Fruit fly (Drosophila melanogaster) whole organism, embryonic: Measurements from ENCODE around the gene Sec5.

Source experiments
- Atf3 ChIP-seq: fragments of 200-800 bp; sonication (Bioruptor generic); optimal IDR thresholded peaks from 3 replicates; lab custom pipeline; 2016; ENCODE audit warnings: missing biosample characterization, missing genetic modification characterization
- BEAF-32 ChIP-seq: fragments of 200-800 bp; sonication (Bioruptor generic); optimal IDR thresholded peaks from 3 replicates; lab custom pipeline; 2017; ENCODE audit warnings: missing biosample characterization, missing genetic modification characterization, mild to moderate bottlenecking, moderate library complexity, missing genetic modification reagents
- C15 ChIP-seq: fragments of 200-800 bp; sonication (Bioruptor generic); IDR thresholded peaks from 3 replicates; pipeline ENCODE4 v1.3.6; 2022; ENCODE audit warnings: missing biosample characterization, missing genetic modification characterization
- CG10321 ChIP-seq: fragments of 200-800 bp; sonication (Bioruptor generic); IDR thresholded peaks from 2 replicates; pipeline ENCODE4 v1.3.6; 2022; ENCODE audit warnings: missing biosample characterization, missing genetic modification characterization
- CG10979 ChIP-seq: fragments of 200-800 bp; sonication (Bioruptor generic); optimal IDR thresholded peaks from 2 replicates; lab custom pipeline; 2018; ENCODE audit warnings: missing biosample characterization, mild to moderate bottlenecking, missing genetic modification characterization, moderate library complexity
- CG12071 ChIP-seq: fragments of 200-800 bp; sonication (Bioruptor generic); optimal IDR thresholded peaks from 3 replicates; lab custom pipeline; 2018; ENCODE audit warnings: missing biosample characterization, mild to moderate bottlenecking, missing genetic modification characterization
- CG12299 ChIP-seq: fragments of 200-800 bp; sonication (Bioruptor generic); optimal IDR thresholded peaks from 2 replicates; lab custom pipeline; 2018; ENCODE audit warnings: missing biosample characterization, mild to moderate bottlenecking, missing genetic modification characterization
- CG15601 ChIP-seq: fragments of 200-800 bp; sonication (Bioruptor generic); optimal IDR thresholded peaks from 3 replicates; lab custom pipeline; 2019; ENCODE audit warnings: missing biosample characterization, mild to moderate bottlenecking, missing genetic modification characterization, moderate library complexity
- CG15696 ChIP-seq: fragments of 200-800 bp; sonication (Bioruptor generic); optimal IDR thresholded peaks from 2 replicates; lab custom pipeline; 2019; ENCODE audit warnings: missing biosample characterization, mild to moderate bottlenecking, missing genetic modification characterization, moderate library complexity
- CG17328 ChIP-seq: fragments of 200-800 bp; sonication (Bioruptor generic); IDR thresholded peaks from 2 replicates; pipeline ENCODE4 v1.3.6; 2022; ENCODE audit warnings: missing biosample characterization, missing genetic modification characterization
- CG17829 ChIP-seq: fragments of 200-800 bp; optimal IDR thresholded peaks from 2 replicates; lab custom pipeline; 2019; ENCODE audit warnings: missing biosample characterization, mild to moderate bottlenecking, missing genetic modification characterization, moderate library complexity
- CG18262 ChIP-seq: fragments of 200-800 bp; optimal IDR thresholded peaks from 3 replicates; lab custom pipeline; 2019; ENCODE audit warnings: missing biosample characterization, mild to moderate bottlenecking, missing genetic modification characterization, moderate library complexity
- CG2129 ChIP-seq: fragments of 200-800 bp; sonication (Bioruptor generic); IDR thresholded peaks from 2 replicates; pipeline ENCODE4 v1.3.6; 2022; ENCODE audit warnings: missing biosample characterization, missing genetic modification characterization; ENCODE audit not compliant: partially characterized antibody
- CG30403 ChIP-seq: fragments of 200-800 bp; sonication (Bioruptor generic); optimal IDR thresholded peaks from 3 replicates; lab custom pipeline; 2016; ENCODE audit warnings: missing biosample characterization, missing genetic modification characterization
- CG31441 ChIP-seq: fragments of 200-800 bp; sonication (Bioruptor generic); IDR thresholded peaks from 2 replicates; pipeline ENCODE4 v1.3.6; 2022; ENCODE audit warnings: missing biosample characterization, missing genetic modification characterization
- CG32767 ChIP-seq: fragments of 200-800 bp; sonication (Bioruptor generic); IDR thresholded peaks from 2 replicates; pipeline ENCODE4 v1.3.6; 2022; ENCODE audit warnings: missing biosample characterization, missing genetic modification characterization
- CG6689 ChIP-seq: fragments of 200-800 bp; sonication (Bioruptor generic); IDR thresholded peaks from 2 replicates; pipeline ENCODE4 v1.3.6; 2022; ENCODE audit warnings: missing biosample characterization, missing genetic modification characterization
- CG7839 ChIP-seq: fragments of 200-800 bp; sonication (Bioruptor generic); optimal IDR thresholded peaks from 3 replicates; lab custom pipeline; 2018; ENCODE audit warnings: missing biosample characterization, mild to moderate bottlenecking, missing genetic modification characterization, moderate library complexity
- CG9932 ChIP-seq: fragments of 200-800 bp; sonication (Bioruptor generic); IDR thresholded peaks from 2 replicates; pipeline ENCODE4 v1.3.6; 2022; ENCODE audit warnings: missing biosample characterization, missing genetic modification characterization
- D ChIP-seq, 2 experiments: fragments of 200-800 bp in 1 of 2; fragments of >200 bp in 1 of 2; sonication (Bioruptor generic) in 1 of 2; optimal IDR thresholded peaks; 2 replicates in 1 of 2; 3 replicates in 1 of 2; lab custom pipeline; 2017; ENCODE audit warnings: mild to moderate bottlenecking in 1 of 2, missing biosample characterization in 1 of 2, missing genetic modification characterization in 1 of 2, missing genetic modification reagents in 1 of 2
- D19A ChIP-seq: fragments of 200-800 bp; optimal IDR thresholded peaks from 3 replicates; lab custom pipeline; 2019; ENCODE audit warnings: missing biosample characterization, mild to moderate bottlenecking, missing genetic modification characterization, moderate library complexity
- Doc3 ChIP-seq: fragments of 200-800 bp; sonication (Bioruptor generic); IDR thresholded peaks from 3 replicates; pipeline ENCODE4 v1.3.6; 2022; ENCODE audit warnings: missing biosample characterization, missing genetic modification characterization; ENCODE audit not compliant: partially characterized antibody
- Gsc ChIP-seq: fragments of 200-800 bp; sonication (Bioruptor generic); IDR thresholded peaks from 2 replicates; pipeline ENCODE4 v1.3.6; 2022; ENCODE audit warnings: missing biosample characterization, missing genetic modification characterization
- H2.0 ChIP-seq: fragments of 200-800 bp; sonication (Bioruptor generic); IDR thresholded peaks from 2 replicates; pipeline ENCODE4 v1.3.6; 2022; ENCODE audit warnings: missing biosample characterization, missing genetic modification characterization
- Hr51 ChIP-seq, 2 experiments: fragments of 200-800 bp; sonication (Bioruptor generic); optimal IDR thresholded peaks; 2 replicates in 1 of 2; 3 replicates in 1 of 2; lab custom pipeline; 2016 to 2018; ENCODE audit warnings: missing biosample characterization in 2 of 2, missing genetic modification characterization in 2 of 2, mild to moderate bottlenecking in 1 of 2, moderate library complexity in 1 of 2
- Hsf ChIP-seq: fragments of 200-800 bp; sonication (Bioruptor generic); optimal IDR thresholded peaks from 3 replicates; lab custom pipeline; 2016; ENCODE audit warnings: missing biosample characterization, missing genetic modification characterization
- Mes4 ChIP-seq: fragments of 200-800 bp; sonication (Bioruptor generic); optimal IDR thresholded peaks from 2 replicates; lab custom pipeline; 2016; ENCODE audit warnings: missing biosample characterization, missing genetic modification characterization
- NC2β ChIP-seq: fragments of 200-800 bp; sonication (Bioruptor generic); optimal IDR thresholded peaks from 2 replicates; lab custom pipeline; 2016; ENCODE audit warnings: missing biosample characterization, missing genetic modification characterization
- Nf-YB ChIP-seq: fragments of 200-800 bp; sonication (Bioruptor generic); optimal IDR thresholded peaks from 3 replicates; lab custom pipeline; 2019; ENCODE audit warnings: missing biosample characterization, mild to moderate bottlenecking, missing genetic modification characterization, moderate library complexity
- Opbp ChIP-seq: fragments of 200-800 bp; sonication (Bioruptor generic); IDR thresholded peaks from 3 replicates; pipeline ENCODE4 v1.3.6; 2022; ENCODE audit warnings: missing biosample characterization, missing genetic modification characterization; ENCODE audit not compliant: partially characterized antibody
- Rx ChIP-seq: fragments of 200-800 bp; sonication (Bioruptor generic); IDR thresholded peaks from 2 replicates; pipeline ENCODE4 v1.3.6; 2022; ENCODE audit warnings: missing biosample characterization, missing genetic modification characterization
- Sox100B ChIP-seq: fragments of 200-800 bp; sonication (Bioruptor generic); optimal IDR thresholded peaks from 3 replicates; lab custom pipeline; 2018; ENCODE audit warnings: missing biosample characterization, mild to moderate bottlenecking, missing genetic modification characterization
- Spps ChIP-seq: fragments of 200-800 bp; sonication (Bioruptor generic); optimal IDR thresholded peaks from 2 replicates; lab custom pipeline; 2018; ENCODE audit warnings: missing biosample characterization, mild to moderate bottlenecking, missing genetic modification characterization
- bsh ChIP-seq, 2 experiments: fragments of 200-800 bp; sonication (Bioruptor generic); optimal IDR thresholded peaks; 2 replicates each; lab custom pipeline; 2017 to 2018; ENCODE audit warnings: mild to moderate bottlenecking in 2 of 2, missing biosample characterization in 2 of 2, missing genetic modification characterization in 2 of 2, moderate library complexity in 1 of 2
- cad ChIP-seq: fragments of >200 bp; optimal IDR thresholded peaks from 2 replicates; lab custom pipeline; 2017; ENCODE audit warnings: missing biosample characterization, missing genetic modification characterization
- dati ChIP-seq: fragments of 200-800 bp; sonication (Bioruptor generic); IDR thresholded peaks from 2 replicates; pipeline ENCODE4 v1.3.6; 2022; ENCODE audit warnings: missing biosample characterization, missing genetic modification characterization
- dmrt99B ChIP-seq: fragments of 200-800 bp; sonication (Bioruptor generic); optimal IDR thresholded peaks from 2 replicates; lab custom pipeline; 2018; ENCODE audit warnings: missing biosample characterization, mild to moderate bottlenecking, missing genetic modification characterization, moderate library complexity
- fd64A ChIP-seq: fragments of 200-800 bp; sonication (Bioruptor generic); optimal IDR thresholded peaks from 3 replicates; lab custom pipeline; 2018; ENCODE audit warnings: missing biosample characterization, mild to moderate bottlenecking, missing genetic modification characterization
- grau ChIP-seq: fragments of 200-800 bp; optimal IDR thresholded peaks from 3 replicates; lab custom pipeline; 2019; ENCODE audit warnings: missing biosample characterization, mild to moderate bottlenecking, missing genetic modification characterization, moderate library complexity
- gsb-n ChIP-seq: fragments of 200-800 bp; sonication (Bioruptor generic); optimal IDR thresholded peaks from 3 replicates; lab custom pipeline; 2018; ENCODE audit warnings: missing biosample characterization, mild to moderate bottlenecking, missing genetic modification characterization
- hbn ChIP-seq: fragments of 200-800 bp; sonication (Bioruptor generic); IDR thresholded peaks from 2 replicates; pipeline ENCODE4 v1.3.6; 2022; ENCODE audit warnings: missing biosample characterization, missing genetic modification characterization; ENCODE audit not compliant: partially characterized antibody
- lola ChIP-seq, 3 experiments: fragments of >200 bp in 2 of 3; fragments of 200-800 bp in 1 of 3; sonication (Bioruptor generic) in 1 of 3; optimal IDR thresholded peaks; 2 replicates each; lab custom pipeline; 2017 to 2019; ENCODE audit warnings: missing biosample characterization in 3 of 3, missing genetic modification characterization in 3 of 3, mild to moderate bottlenecking in 1 of 3, moderate library complexity in 1 of 3
- mld ChIP-seq: fragments of 200-800 bp; sonication (Bioruptor generic); IDR thresholded peaks from 3 replicates; pipeline ENCODE4 v1.3.6; 2022; ENCODE audit warnings: missing biosample characterization, missing genetic modification characterization; ENCODE audit not compliant: partially characterized antibody
- p53 ChIP-seq: fragments of 200-800 bp; sonication (Bioruptor generic); optimal IDR thresholded peaks from 2 replicates; lab custom pipeline; 2016; ENCODE audit warnings: missing biosample characterization, missing genetic modification characterization
- sc ChIP-seq, 3 experiments: fragments of >200 bp in 2 of 3; fragments of 200-800 bp in 1 of 3; sonication (Bioruptor generic) in 1 of 3; optimal IDR thresholded peaks; 2 replicates in 2 of 3; 3 replicates in 1 of 3; lab custom pipeline; 2017; ENCODE audit warnings: mild to moderate bottlenecking in 1 of 3, missing biosample characterization in 1 of 3, missing genetic modification characterization in 1 of 3, missing genetic modification reagents in 1 of 3
- slp2 ChIP-seq: fragments of 200-800 bp; sonication (Bioruptor generic); optimal IDR thresholded peaks from 2 replicates; lab custom pipeline; 2016; ENCODE audit warnings: missing biosample characterization, missing genetic modification characterization
- tin ChIP-seq: fragments of 200-800 bp; sonication (Bioruptor generic); optimal IDR thresholded peaks from 3 replicates; lab custom pipeline; 2016; ENCODE audit warnings: missing biosample characterization, missing genetic modification characterization
- vfl ChIP-seq: fragments of 200-800 bp; sonication (Bioruptor generic); optimal IDR thresholded peaks from 2 replicates; lab custom pipeline; 2016; ENCODE audit warnings: missing biosample characterization, missing genetic modification characterization
- zen2 ChIP-seq: fragments of 200-800 bp; sonication (Bioruptor generic); IDR thresholded peaks from 3 replicates; pipeline ENCODE4 v1.3.6; 2022; ENCODE audit warnings: missing biosample characterization, missing genetic modification characterization; ENCODE audit not compliant: partially characterized antibody

Gene Sec5

dm6 chr2L:3439502-3439901 lies 17.6 kb upstream of the Sec5 start:
- no peak for TF ChIP-seq cad (GFP tag; lab: Kevin White, UChicago)
- TF ChIP-seq hbn (GFP tag; lab: Robert Waterston, UW), result no peak
- TF ChIP-seq NC2β (GFP tag; lab: Kevin White, UChicago), result no peak
- no peak for TF ChIP-seq Mes4 (GFP tag; lab: Kevin White, UChicago)
- TF ChIP-seq CG7839 (tag; lab: Kevin White, UChicago), result peak; percentile 16
- no peak for TF ChIP-seq D (optimal IDR thresholded peaks at IDR 0.05; lab: Kevin White, UChicago)
- peak; percentile 11 for TF ChIP-seq D (GFP tag; optimal IDR thresholded peaks at IDR 0.05; lab: Kevin White, UChicago)
- TF ChIP-seq Rx (GFP tag; lab: Robert Waterston, UW), result no peak
- TF ChIP-seq Nf-YB (GFP tag; lab: Kevin White, UChicago), result no peak
- no peak for TF ChIP-seq fd64A (GFP tag; lab: Kevin White, UChicago)
- TF ChIP-seq slp2 (GFP tag; lab: Kevin White, UChicago), result no peak
- no peak for TF ChIP-seq mld
- peak; percentile 20 for TF ChIP-seq Sox100B (GFP tag; lab: Kevin White, UChicago)
- no peak for TF ChIP-seq p53 (GFP tag; lab: Kevin White, UChicago)
- TF ChIP-seq CG10321 (GFP tag; lab: Robert Waterston, UW), result no peak
- TF ChIP-seq CG15696 (tag; lab: Kevin White, UChicago), result no peak
- peak; percentile 26 for TF ChIP-seq grau (tag; lab: Kevin White, UChicago)
- TF ChIP-seq CG10979 (tag; lab: Kevin White, UChicago), result peak; percentile 63
- peak; percentile 42 for TF ChIP-seq Spps (tag; lab: Kevin White, UChicago)
- TF ChIP-seq Doc3 (GFP tag; lab: Robert Waterston, UW), result no peak
- peak; percentile 64 for TF ChIP-seq CG15601 (tag; lab: Kevin White, UChicago)
- TF ChIP-seq CG18262 (tag; lab: Kevin White, UChicago), result peak; percentile 67
- TF ChIP-seq tin (GFP tag; lab: Kevin White, UChicago), result no peak
- no peak for TF ChIP-seq CG12299 (tag; lab: Kevin White, UChicago)
- TF ChIP-seq H2.0 (GFP tag; lab: Robert Waterston, UW), result no peak
- no peak for TF ChIP-seq sc (optimal IDR thresholded peaks at IDR 0.05; lab: Kevin White, UChicago)
- peak; percentile 12 for TF ChIP-seq sc (GFP tag; optimal IDR thresholded peaks at IDR 0.05; lab: Kevin White, UChicago)
- peak; percentile 34 for TF ChIP-seq dmrt99B (tag; lab: Kevin White, UChicago)
- TF ChIP-seq Atf3, result no peak
- TF ChIP-seq bsh (GFP tag; optimal IDR thresholded peaks at IDR 0.05; lab: Kevin White, UChicago), result peak in 1 of 2 experiments; percentile 54
- no peak for TF ChIP-seq C15
- no peak for TF ChIP-seq dati (GFP tag; lab: Robert Waterston, UW)
- TF ChIP-seq gsb-n (tag; lab: Kevin White, UChicago), result peak; percentile 53
- TF ChIP-seq Hr51 (GFP tag; optimal IDR thresholded peaks at IDR 0.05; lab: Kevin White, UChicago), result peak in 1 of 2 experiments; percentile 11
- TF ChIP-seq Opbp (GFP tag; lab: Robert Waterston, UW), result no peak
- no peak for TF ChIP-seq CG6689 (GFP tag; lab: Robert Waterston, UW)
- no peak for TF ChIP-seq BEAF-32 (GFP tag; lab: Kevin White, UChicago)
- TF ChIP-seq Hsf (GFP tag; lab: Kevin White, UChicago), result no peak
- no peak for TF ChIP-seq CG17328 (GFP tag; lab: Robert Waterston, UW)
- TF ChIP-seq D19A (tag; lab: Kevin White, UChicago), result peak; percentile 98
- no peak for TF ChIP-seq CG2129 (GFP tag; lab: Robert Waterston, UW)
- TF ChIP-seq CG31441 (GFP tag; lab: Robert Waterston, UW), result peak; percentile 36; the same call in 1 of the 2 replicates
- TF ChIP-seq CG30403 (GFP tag; lab: Kevin White, UChicago), result peak; percentile 3
- TF ChIP-seq CG9932, result no peak
- TF ChIP-seq Gsc (GFP tag; lab: Robert Waterston, UW), result no peak
- peak; percentile 36 for TF ChIP-seq CG17829 (tag; lab: Kevin White, UChicago)
- TF ChIP-seq lola (GFP tag; optimal IDR thresholded peaks at IDR 0.05; lab: Kevin White, UChicago), result peak in 1 of 3 experiments; percentile 70
- no peak for TF ChIP-seq vfl (GFP tag; lab: Kevin White, UChicago)
- no peak for TF ChIP-seq CG12071 (GFP tag; lab: Kevin White, UChicago)
- TF ChIP-seq CG32767, result no peak
- TF ChIP-seq zen2 (GFP tag; lab: Robert Waterston, UW), result no peak
